Worm (Caenorhabditis elegans) whole organism, L4 larva: Measurements from ENCODE around the gene daf-19.

Experiments used
- Y75B8A.6 ChIP-seq: fragments of 200-800 bp; sonication (Bioruptor generic); IDR thresholded peaks from 2 replicates; pipeline ENCODE4 v1.3.6; 2022; ENCODE audit warnings: missing genetic modification reagents, missing genetic modification characterization, missing compliant biosample characterization
- aly-2 ChIP-seq: sonication (generic microtip); optimal IDR thresholded peaks from 2 replicates; lab custom pipeline; 2018; ENCODE audit warnings: missing biosample characterization, missing genetic modification characterization
- ceh-62 ChIP-seq: sonication (generic microtip); optimal IDR thresholded peaks from 2 replicates; lab custom pipeline; 2017; ENCODE audit warnings: missing biosample characterization, missing genetic modification characterization
- hlh-11 ChIP-seq: fragments of 200-800 bp; sonication (Bioruptor generic); optimal IDR thresholded peaks from 2 replicates; lab custom pipeline; 2018; ENCODE audit warnings: mild to moderate bottlenecking, missing genetic modification characterization, missing compliant biosample characterization
- hlh-30 ChIP-seq: sonication (generic microtip); optimal IDR thresholded peaks from 2 replicates; lab custom pipeline; 2017; ENCODE audit warnings: antibody characterized with exemption, mild to moderate bottlenecking, missing genetic modification characterization, missing compliant biosample characterization; ENCODE audit not compliant: insufficient read depth
- lin-39 ChIP-seq: fragments of 150-350 bp; optimal IDR thresholded peaks from 2 replicates; lab custom pipeline; 2014; ENCODE audit warnings: missing biosample characterization, missing genetic modification reagents, missing genetic modification characterization
- lsy-2 ChIP-seq, 2 experiments: fragments of 150-350 bp in 1 of 2; sonication (generic microtip) in 1 of 2; optimal IDR thresholded peaks; 2 replicates each; lab custom pipeline; 2014 to 2017; ENCODE audit warnings: missing biosample characterization in 2 of 2, missing genetic modification characterization in 2 of 2
- nhr-237 ChIP-seq: sonication (generic microtip); optimal IDR thresholded peaks from 2 replicates; lab custom pipeline; 2017; ENCODE audit warnings: missing biosample characterization, missing genetic modification characterization
- nhr-77 ChIP-seq: fragments of 150-350 bp; optimal IDR thresholded peaks from 2 replicates; lab custom pipeline; 2014; ENCODE audit warnings: missing biosample characterization, missing genetic modification characterization
- pqm-1 ChIP-seq: sonication (generic microtip); optimal IDR thresholded peaks from 2 replicates; lab custom pipeline; 2017; ENCODE audit warnings: missing biosample characterization, missing genetic modification characterization

DNA sequence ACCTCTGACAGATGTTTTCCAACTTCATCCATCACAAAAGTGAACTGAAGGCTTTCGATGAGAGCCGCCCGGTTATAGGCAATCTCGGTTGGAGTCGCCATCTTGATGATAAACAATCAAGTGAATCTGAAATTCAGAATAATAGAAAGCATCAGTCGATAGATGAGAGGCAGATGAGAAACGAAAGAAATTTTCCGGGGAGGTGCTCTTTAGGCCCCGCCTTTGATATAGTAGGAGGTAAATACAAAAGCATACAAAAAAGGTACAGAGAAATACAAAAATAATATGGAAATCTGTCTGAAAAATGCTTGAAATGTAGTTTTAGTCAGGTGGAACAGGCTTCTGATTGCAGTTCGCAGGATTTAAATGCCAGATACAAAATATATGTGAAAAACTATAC, 13.5 kb upstream of the daf-19 start, which contains the start of gene srd-1:
- TF ChIP-seq nhr-237 (tag; lab: Kevin White, UChicago) (no peak), ceh-62 (tag; lab: Kevin White, UChicago) (no peak), lsy-2 (tag; optimal IDR thresholded peaks at IDR 0.05; lab: Kevin White, UChicago) (no peak), hlh-30 (tag; lab: Kevin White, UChicago) (no peak), hlh-11 (tag; lab: Kevin White, UChicago) (no peak), Y75B8A.6 (GFP tag; lab: Robert Waterston, UW) (no peak), lin-39 (tag; lab: Kevin White, UChicago) (no peak), pqm-1 (tag; lab: Kevin White, UChicago) (no peak), aly-2 (tag; lab: Kevin White, UChicago) (no peak), nhr-77 (tag; lab: Kevin White, UChicago) (no peak)
